Worm (Caenorhabditis elegans): Measurements from ENCODE around the gene K10D2.5.

Gene K10D2.5

DNA sequence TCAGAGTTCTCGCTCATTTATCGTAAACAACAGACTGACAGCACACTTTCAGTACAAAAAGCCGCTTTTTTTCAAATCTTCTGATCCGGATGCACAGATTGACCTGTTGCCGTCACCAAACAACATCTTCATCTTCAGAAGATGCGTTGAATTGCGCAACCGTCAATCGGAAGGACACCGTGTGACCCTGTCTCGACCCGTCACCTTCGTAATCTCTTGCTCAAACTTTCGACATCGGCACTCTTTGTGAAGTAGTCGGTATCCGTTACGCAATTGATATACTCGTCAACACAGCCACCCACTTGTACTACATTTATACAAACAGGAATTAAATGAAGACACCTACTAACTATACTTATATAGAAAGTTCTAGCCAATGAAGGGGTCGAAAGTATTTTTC lies 21.5 kb upstream of the K10D2.5 start:
- TF ChIP-seq unc-62 (GFP tag; optimal IDR thresholded peaks at IDR 0.05) (peak; percentile 4), attf-5 (GFP tag; optimal IDR thresholded peaks at IDR 0.05) (no peak), ztf-22 (GFP tag; optimal IDR thresholded peaks at IDR 0.05) (no peak), attf-3 (GFP tag; conservative IDR thresholded peaks at IDR 0.05) (no peak), cebp-1 (GFP tag; IDR thresholded peaks at IDR 0.05) (no peak), cebp-1 (tag; optimal IDR thresholded peaks at IDR 0.05) (no peak), hmg-1.2 (GFP tag; IDR thresholded peaks at IDR 0.05) (no peak), C06A6.2 (GFP tag; conservative IDR thresholded peaks at IDR 0.05) (no peak), nhr-80 (tag; optimal IDR thresholded peaks at IDR 0.05) (no peak)

DNA sequence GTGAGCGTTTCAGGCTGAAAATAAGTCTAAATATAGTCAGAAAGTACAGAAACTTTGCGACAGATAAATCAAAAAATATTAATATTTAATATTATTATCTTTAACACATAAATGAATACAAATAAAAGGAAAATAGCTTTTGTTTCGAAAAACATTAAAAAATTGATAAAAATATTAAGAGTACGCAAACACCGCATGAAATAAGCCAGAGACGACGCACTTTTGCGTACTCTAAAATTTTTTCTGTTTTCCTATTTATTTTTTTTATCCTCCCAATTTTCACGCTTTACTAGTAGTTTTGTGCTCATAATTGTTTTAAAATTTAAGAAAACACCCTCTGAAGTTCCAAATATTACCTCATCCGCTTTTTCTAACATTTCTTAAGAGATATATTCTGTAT lies 19.4 kb upstream of the K10D2.5 start, which contains the start of the genes rbm-42 and grwd-1:
Gene rbm-42, minus strand, starts transcription at position 93 of the 400 bp plus-strand sequence.
Gene grwd-1, plus strand, starts transcription at position 328 of the 400 bp plus-strand sequence.
- TF ChIP-seq attf-5 (GFP tag; optimal IDR thresholded peaks at IDR 0.05) (peak; percentile 42), snpc-4 (GFP tag; optimal IDR thresholded peaks at IDR 0.05) (peak; percentile 58), snpc-4 (tag; optimal IDR thresholded peaks at IDR 0.05) (no peak), sea-2 (GFP tag; IDR thresholded peaks at IDR 0.05) (no peak)

DNA sequence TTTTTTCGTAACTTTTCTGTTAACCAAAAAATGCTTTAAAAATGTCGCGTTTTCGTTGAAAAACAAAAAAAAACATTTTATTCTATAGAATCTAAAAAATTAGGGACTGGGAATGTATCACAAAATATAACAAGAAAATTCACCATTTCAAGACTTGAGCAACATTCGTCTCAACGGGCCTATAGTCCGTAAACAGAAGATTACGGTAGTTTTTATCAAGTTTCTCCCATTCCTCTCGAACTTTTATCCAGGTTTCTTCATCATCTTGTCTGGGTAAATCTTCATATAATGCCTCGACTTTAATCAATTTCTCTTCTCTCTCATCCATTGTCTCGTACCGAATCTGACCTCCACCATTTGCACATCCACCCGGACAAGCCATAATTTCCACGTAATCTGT lies 17.1 kb upstream of the K10D2.5 start:
- TF ChIP-seq snpc-4 (GFP tag; optimal IDR thresholded peaks at IDR 0.05) (no peak), snpc-4 (tag; optimal IDR thresholded peaks at IDR 0.05) (no peak), cebp-2 (GFP tag; IDR thresholded peaks at IDR 0.05) (no peak), D2030.7 (GFP tag; IDR thresholded peaks at IDR 0.05) (no peak), madf-6 (GFP tag; IDR thresholded peaks at IDR 0.05) (no peak; the same call in 1 of the 2 replicates), Y56A3A.18 (GFP tag; IDR thresholded peaks at IDR 0.05) (0 out of 2 replicates have a peak, but pooled peaks have one; percentile 41), dpl-1 (GFP tag; optimal IDR thresholded peaks at IDR 0.05) (no peak), F49E8.2 (tag; optimal IDR thresholded peaks at IDR 0.05; ENCODE audit: insufficient read depth) (peak; percentile 57), mel-28 (tag; optimal IDR thresholded peaks at IDR 0.05; ENCODE audit: borderline replicate concordance) (no peak), rec-8 (tag; optimal IDR thresholded peaks at IDR 0.05) (no peak), F22D6.2 (tag; optimal IDR thresholded peaks at IDR 0.05) (no peak), Y53G8AR.9 (GFP tag; conservative IDR thresholded peaks at IDR 0.05) (peak; percentile 54; the same call in 1 of the 2 replicates), lsl-1 (GFP tag; optimal IDR thresholded peaks at IDR 0.05) (peak; percentile 2), hlh-26 (GFP tag; conservative IDR thresholded peaks at IDR 0.05) (no peak), Y79H2A.3 (GFP tag; conservative IDR thresholded peaks at IDR 0.05) (0 out of 2 replicates have a peak, but pooled peaks have one; percentile 31)

DNA sequence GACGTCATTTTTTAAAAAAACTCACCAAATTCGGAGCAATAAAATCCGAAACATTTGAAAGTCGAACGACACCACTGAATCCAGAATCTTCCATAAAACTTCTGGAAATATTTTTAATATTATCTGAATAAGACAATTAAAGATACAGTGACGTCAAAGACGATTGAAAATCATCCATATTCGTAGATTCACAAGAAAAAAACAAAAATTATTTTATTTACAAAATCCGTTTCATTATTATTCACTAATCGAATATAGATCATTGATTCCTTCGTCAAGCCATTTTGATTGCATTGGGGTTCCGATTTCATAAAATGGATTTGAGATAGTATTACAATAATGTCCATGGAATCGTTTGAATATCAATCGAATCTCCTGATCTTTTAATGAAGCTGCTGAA lies 13.8 kb upstream of the K10D2.5 start, which contains the start of gene oxy-4:
Gene oxy-4, minus strand, starts transcription at position 101 of the 400 bp plus-strand sequence.
- TF ChIP-seq hrde-1 (tag; optimal IDR thresholded peaks at IDR 0.05; ENCODE audit: borderline replicate concordance): no peak
- no peak for TF ChIP-seq B0019.2 (GFP tag; conservative IDR thresholded peaks at IDR 0.05)
- TF ChIP-seq F23B12.7 (tag; optimal IDR thresholded peaks at IDR 0.05; ENCODE audit: insufficient read depth): no peak
- TF ChIP-seq C17E4.6 (GFP tag; IDR thresholded peaks at IDR 0.05): no peak
- no peak for TF ChIP-seq ceh-27 (GFP tag; optimal IDR thresholded peaks at IDR 0.05)
- no peak for TF ChIP-seq ztf-22 (GFP tag; optimal IDR thresholded peaks at IDR 0.05)
- no peak for TF ChIP-seq sdz-38 (tag; optimal IDR thresholded peaks at IDR 0.05)
- no peak for TF ChIP-seq K12H6.12 (tag; optimal IDR thresholded peaks at IDR 0.05)
- no peak for TF ChIP-seq Y56A3A.18 (GFP tag; IDR thresholded peaks at IDR 0.05)
- TF ChIP-seq T07F8.4 (tag; optimal IDR thresholded peaks at IDR 0.05): no peak
- no peak for TF ChIP-seq ztf-3 (GFP tag; optimal IDR thresholded peaks at IDR 0.05)
- no peak for TF ChIP-seq ccch-3 (GFP tag; optimal IDR thresholded peaks at IDR 0.05)
- no peak for TF ChIP-seq madf-8 (GFP tag; conservative IDR thresholded peaks at IDR 0.05)
- TF ChIP-seq akir-1 (GFP tag; optimal IDR thresholded peaks at IDR 0.05): no peak
- no peak for TF ChIP-seq ZK185.1 (tag; optimal IDR thresholded peaks at IDR 0.05; ENCODE audit: poor library complexity, severe bottlenecking)
- TF ChIP-seq aptf-2 (GFP tag; conservative IDR thresholded peaks at IDR 0.05): no peak
- TF ChIP-seq ztf-6 (GFP tag; IDR thresholded peaks at IDR 0.05): no peak

Measured in whole organism, young adult.